Fruit fly (Drosophila melanogaster): ENCODE results near the gene Met.

The Met gene

dm6 chrX:11652991-11653390, 37.1 kb downstream of the Met start (continued):
- TF ChIP-seq ken (GFP tag; IDR thresholded peaks at IDR 0.05), result 0 out of 3 replicates have a peak, but pooled peaks have one; percentile 57
- TF ChIP-seq pho (GFP tag; optimal IDR thresholded peaks at IDR 0.05), result no peak
- no peak for TF ChIP-seq CG32772 (GFP tag; IDR thresholded peaks at IDR 0.05)
- TF ChIP-seq CG6683 (GFP tag; optimal IDR thresholded peaks at IDR 0.05), result no peak
- TF ChIP-seq CG4282 (GFP tag; optimal IDR thresholded peaks at IDR 0.05), result no peak
- TF ChIP-seq CG2875 (GFP tag; optimal IDR thresholded peaks at IDR 0.05), result no peak
- TF ChIP-seq salm (tag; optimal IDR thresholded peaks at IDR 0.05), result no peak
- no peak for TF ChIP-seq CG1529 (GFP tag; optimal IDR thresholded peaks at IDR 0.05)
- TF ChIP-seq Sox100B (GFP tag; optimal IDR thresholded peaks at IDR 0.05), result no peak
- no peak for TF ChIP-seq CG12391 (tag; optimal IDR thresholded peaks at IDR 0.05)
- no peak for TF ChIP-seq CG1024 (GFP tag; IDR thresholded peaks at IDR 0.05)
- TF ChIP-seq Nf-YA (GFP tag; IDR thresholded peaks at IDR 0.05), result no peak
- no peak for TF ChIP-seq CG10274 (GFP tag; optimal IDR thresholded peaks at IDR 0.05)
- no peak for TF ChIP-seq CG4617 (GFP tag; optimal IDR thresholded peaks at IDR 0.05; ENCODE audit: borderline replicate concordance)
- no peak for TF ChIP-seq sd (tag; optimal IDR thresholded peaks at IDR 0.05)
- no peak for TF ChIP-seq CG10565 (GFP tag; optimal IDR thresholded peaks at IDR 0.05)
- no peak for TF ChIP-seq CG14710 (tag; optimal IDR thresholded peaks at IDR 0.05)
- no peak for TF ChIP-seq abd-A (tag; optimal IDR thresholded peaks at IDR 0.05)
- no peak for TF ChIP-seq CG34376 (GFP tag; optimal IDR thresholded peaks at IDR 0.05)
- no peak for TF ChIP-seq Hey (tag; optimal IDR thresholded peaks at IDR 0.05)
- peak; percentile 7 for TF ChIP-seq Asciz (GFP tag; optimal IDR thresholded peaks at IDR 0.05)
- TF ChIP-seq sc (optimal IDR thresholded peaks at IDR 0.05), result no peak
- TF ChIP-seq sc (GFP tag; optimal IDR thresholded peaks at IDR 0.05), result no peak
- TF ChIP-seq CG12071 (GFP tag; optimal IDR thresholded peaks at IDR 0.05), result no peak
- no peak for TF ChIP-seq Gsc (GFP tag; IDR thresholded peaks at IDR 0.05)
- no peak for TF ChIP-seq Oaz (GFP tag; IDR thresholded peaks at IDR 0.05)
- no peak for TF ChIP-seq CG17385 (GFP tag; optimal IDR thresholded peaks at IDR 0.05)
- no peak for TF ChIP-seq CG13894 (tag; optimal IDR thresholded peaks at IDR 0.05)
- TF ChIP-seq hbn (GFP tag; IDR thresholded peaks at IDR 0.05; ENCODE audit: partially characterized antibody), result no peak
- TF ChIP-seq CG17802 (tag; optimal IDR thresholded peaks at IDR 0.05), result no peak
- TF ChIP-seq Eip74EF (GFP tag; optimal IDR thresholded peaks at IDR 0.05), result no peak
- TF ChIP-seq amos (GFP tag; IDR thresholded peaks at IDR 0.05; ENCODE audit: partially characterized antibody), result no peak
- no peak for TF ChIP-seq Sry-δ (GFP tag; optimal IDR thresholded peaks at IDR 0.05)
- TF ChIP-seq Rfx (GFP tag; IDR thresholded peaks at IDR 0.05), result no peak
- no peak for TF ChIP-seq Dll (GFP tag; IDR thresholded peaks at IDR 0.05; ENCODE audit: partially characterized antibody)
- TF ChIP-seq Lhr (GFP tag; optimal IDR thresholded peaks at IDR 0.05), result no peak
- TF ChIP-seq onecut (GFP tag; IDR thresholded peaks at IDR 0.05), result no peak
- TF ChIP-seq CG16813 (GFP tag; IDR thresholded peaks at IDR 0.05; ENCODE audit: partially characterized antibody), result no peak
- TF ChIP-seq nerfin-1 (tag; optimal IDR thresholded peaks at IDR 0.05), result no peak
- TF ChIP-seq sima (GFP tag; optimal IDR thresholded peaks at IDR 0.05), result no peak
- no peak for TF ChIP-seq CG11093 (GFP tag; IDR thresholded peaks at IDR 0.05)
- no peak for TF ChIP-seq gsb-n (tag; optimal IDR thresholded peaks at IDR 0.05)
- TF ChIP-seq pzg (GFP tag; optimal IDR thresholded peaks at IDR 0.05), result no peak
- no peak for TF ChIP-seq CG8388 (GFP tag; optimal IDR thresholded peaks at IDR 0.05)
- no peak for TF ChIP-seq Awh (GFP tag; IDR thresholded peaks at IDR 0.05)
- TF ChIP-seq unc-4 (GFP tag; IDR thresholded peaks at IDR 0.05; ENCODE audit: partially characterized antibody), result no peak
- no peak for TF ChIP-seq CG10543 (GFP tag; optimal IDR thresholded peaks at IDR 0.05)
- peak; percentile 38 for TF ChIP-seq unpg (GFP tag; optimal IDR thresholded peaks at IDR 0.05)
- TF ChIP-seq NC2β (GFP tag; optimal IDR thresholded peaks at IDR 0.05), result no peak
- no peak for TF ChIP-seq CG10654 (GFP tag; optimal IDR thresholded peaks at IDR 0.05)
- TF ChIP-seq CoRest (tag; optimal IDR thresholded peaks at IDR 0.05), result no peak
